Worm (Caenorhabditis elegans) whole organism, late embryonic: ENCODE results near the gene aff-1.

Experiments used
- C38D4.7 ChIP-seq: fragments of 200-800 bp; sonication (Bioruptor generic); optimal IDR thresholded peaks from 2 replicates; lab custom pipeline; 2018; ENCODE audit warnings: mild to moderate bottlenecking, missing genetic modification characterization, moderate library complexity, missing compliant biosample characterization
- F13H6.1 ChIP-seq: sonication (generic microtip); optimal IDR thresholded peaks from 2 replicates; lab custom pipeline; 2016; ENCODE audit warnings: missing genetic modification characterization, missing compliant biosample characterization
- K02D7.2 ChIP-seq: sonication (generic microtip); optimal IDR thresholded peaks from 2 replicates; lab custom pipeline; 2017; ENCODE audit warnings: mild to moderate bottlenecking, missing genetic modification characterization, missing compliant biosample characterization
- T23F11.4 ChIP-seq: fragments of 200-800 bp; sonication (Bioruptor generic); optimal IDR thresholded peaks from 2 replicates; lab custom pipeline; 2018; ENCODE audit warnings: mild to moderate bottlenecking, missing genetic modification characterization, missing compliant biosample characterization
- ahr-1 ChIP-seq: sonication (generic microtip); optimal IDR thresholded peaks from 2 replicates; lab custom pipeline; 2016; ENCODE audit warnings: missing genetic modification characterization, missing compliant biosample characterization
- ceh-14 ChIP-seq: sonication (generic microtip); optimal IDR thresholded peaks from 2 replicates; lab custom pipeline; 2016; ENCODE audit warnings: missing genotype, missing genetic modification characterization, missing compliant biosample characterization
- ceh-18 ChIP-seq: sonication (generic microtip); optimal IDR thresholded peaks from 2 replicates; lab custom pipeline; 2016; ENCODE audit warnings: missing genetic modification characterization, missing compliant biosample characterization
- ceh-19 ChIP-seq: fragments of 200-800 bp; sonication (Bioruptor generic); optimal IDR thresholded peaks from 2 replicates; lab custom pipeline; 2018; ENCODE audit warnings: mild to moderate bottlenecking, missing genetic modification characterization, missing compliant biosample characterization
- ceh-2 ChIP-seq: sonication (generic microtip); optimal IDR thresholded peaks from 2 replicates; lab custom pipeline; 2016; ENCODE audit warnings: missing genotype, missing genetic modification characterization, missing compliant biosample characterization
- ceh-22 ChIP-seq: sonication (generic microtip); optimal IDR thresholded peaks from 2 replicates; lab custom pipeline; 2017; ENCODE audit warnings: missing biosample characterization, missing genetic modification characterization
- ceh-31 ChIP-seq: sonication (generic microtip); optimal IDR thresholded peaks from 2 replicates; lab custom pipeline; 2016; ENCODE audit warnings: missing genetic modification characterization, missing compliant biosample characterization
- ceh-34 ChIP-seq: sonication (generic microtip); optimal IDR thresholded peaks from 2 replicates; lab custom pipeline; 2016; ENCODE audit warnings: mild to moderate bottlenecking, missing genetic modification characterization, missing compliant biosample characterization
- ceh-6 ChIP-seq: fragments of 200-800 bp; sonication (Bioruptor generic); optimal IDR thresholded peaks from 2 replicates; lab custom pipeline; 2018; ENCODE audit warnings: mild to moderate bottlenecking, missing genetic modification characterization, missing compliant biosample characterization
- dve-1 ChIP-seq: sonication (generic microtip); optimal IDR thresholded peaks from 2 replicates; lab custom pipeline; 2017; ENCODE audit warnings: antibody characterized with exemption, mild to moderate bottlenecking, missing genetic modification characterization, missing compliant biosample characterization
- elt-4 ChIP-seq: sonication (generic microtip); optimal IDR thresholded peaks from 2 replicates; lab custom pipeline; 2016; ENCODE audit warnings: missing genetic modification characterization, missing compliant biosample characterization
- ets-4 ChIP-seq: sonication (generic microtip); optimal IDR thresholded peaks from 2 replicates; lab custom pipeline; 2016; ENCODE audit warnings: missing genetic modification characterization, missing compliant biosample characterization
- eyg-1 ChIP-seq: sonication (generic microtip); optimal IDR thresholded peaks from 2 replicates; lab custom pipeline; 2016; ENCODE audit warnings: missing genotype, missing genetic modification characterization, missing compliant biosample characterization
- fax-1 ChIP-seq: sonication (generic microtip); optimal IDR thresholded peaks from 2 replicates; lab custom pipeline; 2016; ENCODE audit warnings: missing genotype, missing genetic modification characterization, missing compliant biosample characterization
- fkh-10 ChIP-seq: fragments of 150-350 bp; optimal IDR thresholded peaks from 2 replicates; lab custom pipeline; 2014; ENCODE audit warnings: missing biosample characterization, missing genetic modification reagents, missing genetic modification characterization
- hlh-30 ChIP-seq: sonication (generic microtip); optimal IDR thresholded peaks from 2 replicates; lab custom pipeline; 2017; ENCODE audit warnings: antibody characterized with exemption, missing genetic modification characterization, missing compliant biosample characterization; ENCODE audit not compliant: insufficient read depth
- lim-6 ChIP-seq: sonication (generic microtip); optimal IDR thresholded peaks from 2 replicates; lab custom pipeline; 2016; ENCODE audit warnings: missing genetic modification characterization, missing compliant biosample characterization
- lin-11 ChIP-seq: fragments of 200-800 bp; sonication (Bioruptor generic); optimal IDR thresholded peaks from 2 replicates; lab custom pipeline; 2018; ENCODE audit warnings: mild to moderate bottlenecking, missing genetic modification characterization, missing compliant biosample characterization
- mec-3 ChIP-seq: sonication (generic microtip); optimal IDR thresholded peaks from 2 replicates; lab custom pipeline; 2016; ENCODE audit warnings: borderline replicate concordance, missing genetic modification characterization, missing compliant biosample characterization
- nfya-1 ChIP-seq: sonication (generic microtip); optimal IDR thresholded peaks from 2 replicates; lab custom pipeline; 2017; ENCODE audit warnings: missing genetic modification characterization, mild to moderate bottlenecking, missing compliant biosample characterization, antibody characterized with exemption, moderate library complexity
- nhr-11 ChIP-seq: fragments of 150-350 bp; optimal IDR thresholded peaks from 2 replicates; lab custom pipeline; 2014; ENCODE audit warnings: missing biosample characterization, missing genetic modification characterization
- nhr-232 ChIP-seq: sonication (generic microtip); optimal IDR thresholded peaks from 2 replicates; lab custom pipeline; 2016; ENCODE audit warnings: missing genetic modification characterization, missing compliant biosample characterization
- pag-3 ChIP-seq: sonication (generic microtip); optimal IDR thresholded peaks from 2 replicates; lab custom pipeline; 2016; ENCODE audit warnings: missing compliant biosample characterization, missing genetic modification characterization, borderline replicate concordance
- pha-2 ChIP-seq: sonication (generic microtip); optimal IDR thresholded peaks from 2 replicates; lab custom pipeline; 2017; ENCODE audit warnings: mild to moderate bottlenecking, missing genetic modification characterization, missing compliant biosample characterization
- pha-4 ChIP-seq: fragments of 150-350 bp; optimal IDR thresholded peaks from 2 replicates; lab custom pipeline; 2018; ENCODE audit warnings: missing biosample characterization, missing genetic modification reagents, missing genetic modification characterization
- sdc-2 ChIP-seq: sonication (generic microtip); optimal IDR thresholded peaks from 2 replicates; lab custom pipeline; 2016; ENCODE audit warnings: missing genotype, missing genetic modification characterization, missing compliant biosample characterization
- sox-2 ChIP-seq: fragments of 200-800 bp; sonication (Bioruptor generic); IDR thresholded peaks from 2 replicates; pipeline ENCODE4 v1.3.6; 2022; ENCODE audit warnings: missing genetic modification reagents, missing genetic modification characterization, missing compliant biosample characterization
- tbx-2 ChIP-seq: sonication (generic microtip); optimal IDR thresholded peaks from 2 replicates; lab custom pipeline; 2016; ENCODE audit warnings: missing genetic modification characterization, missing compliant biosample characterization
- tbx-7 ChIP-seq: sonication (generic microtip); optimal IDR thresholded peaks from 2 replicates; lab custom pipeline; 2016; ENCODE audit warnings: missing genotype, missing genetic modification characterization, missing compliant biosample characterization
- unc-3 ChIP-seq, 2 experiments: fragments of 200-800 bp in 1 of 2; sonication (Bioruptor generic) in 1 of 2; sonication (generic microtip) in 1 of 2; conservative IDR thresholded peaks in 1 of 2; optimal IDR thresholded peaks in 1 of 2; 2 replicates each; pipeline versions ENCODE4 v1.3.6 to Lab custom; 2016 to 2022; ENCODE audit warnings: missing compliant biosample characterization in 2 of 2, missing genetic modification characterization in 2 of 2, missing genetic modification reagents in 1 of 2
- unc-42 ChIP-seq: sonication (generic microtip); optimal IDR thresholded peaks from 2 replicates; lab custom pipeline; 2016; ENCODE audit warnings: missing genotype, missing genetic modification characterization, missing compliant biosample characterization
- unc-55 ChIP-seq: sonication (generic microtip); optimal IDR thresholded peaks from 2 replicates; lab custom pipeline; 2017; ENCODE audit warnings: missing biosample characterization, missing genetic modification reagents, missing genetic modification characterization
- zip-5 ChIP-seq: sonication (generic microtip); optimal IDR thresholded peaks from 2 replicates; lab custom pipeline; 2016; ENCODE audit warnings: missing genetic modification characterization, missing compliant biosample characterization
- ztf-16 ChIP-seq: sonication (generic microtip); optimal IDR thresholded peaks from 2 replicates; lab custom pipeline; 2017; ENCODE audit warnings: missing genetic modification characterization, missing compliant biosample characterization

Gene aff-1

ce11 chrII:6840663-6841062 lies 22.9 kb downstream of the aff-1 start:
- no peak for TF ChIP-seq pag-3 (tag; lab: Kevin White, UChicago)
- TF ChIP-seq eyg-1 (tag; lab: Kevin White, UChicago), result no peak
- TF ChIP-seq F13H6.1, result no peak
- no peak for TF ChIP-seq ztf-16 (tag; lab: Kevin White, UChicago)
- no peak for TF ChIP-seq unc-55 (GFP tag; lab: Kevin White, UChicago)
- TF ChIP-seq lin-11, result no peak
- TF ChIP-seq ceh-31 (tag; lab: Kevin White, UChicago), result no peak
- no peak for TF ChIP-seq fkh-10 (GFP tag; lab: Kevin White, UChicago)
- no peak for TF ChIP-seq K02D7.2 (tag; lab: Kevin White, UChicago)

DNA sequence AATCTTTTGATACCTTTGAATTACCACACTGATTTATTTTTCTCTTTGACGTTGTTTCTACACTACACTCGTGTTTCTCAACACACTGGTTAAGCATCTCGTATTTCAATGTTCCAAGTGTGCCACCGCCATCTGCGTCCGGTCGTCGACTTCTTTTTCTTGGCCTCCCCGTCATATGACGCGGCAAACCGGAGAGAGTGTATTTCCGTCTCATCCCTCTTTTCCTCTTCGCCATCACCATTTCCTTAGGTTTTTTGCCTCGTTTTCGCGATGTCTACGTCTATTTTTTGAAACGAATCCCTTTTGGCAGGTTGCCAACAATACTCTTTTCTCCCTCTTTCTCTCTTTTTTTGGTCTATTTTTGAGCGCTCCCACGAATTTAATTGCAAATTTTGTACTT lies 24.6 kb downstream of the aff-1 start:
- TF ChIP-seq ceh-18 (tag; lab: Kevin White, UChicago) (peak; percentile 30), lim-6 (tag; lab: Kevin White, UChicago) (no peak), C38D4.7 (GFP tag; lab: Kevin White, UChicago) (no peak), ceh-14 (tag; lab: Kevin White, UChicago) (no peak), nhr-11 (tag; lab: Kevin White, UChicago) (no peak), tbx-2 (tag; lab: Kevin White, UChicago) (peak; percentile 46), nhr-232 (tag; lab: Kevin White, UChicago) (no peak), ets-4 (tag; lab: Kevin White, UChicago) (no peak), T23F11.4 (GFP tag; lab: Kevin White, UChicago) (no peak), lin-11 (no peak), eyg-1 (tag; lab: Kevin White, UChicago) (peak; percentile 20), ceh-34 (peak; percentile 96), fkh-10 (GFP tag; lab: Kevin White, UChicago) (no peak), pha-4 (tag; lab: Kevin White, UChicago) (no peak), ceh-22 (tag; lab: Kevin White, UChicago) (no peak), pha-2 (tag; lab: Kevin White, UChicago) (no peak), ceh-6 (GFP tag; lab: Kevin White, UChicago) (no peak), ahr-1 (tag; lab: Kevin White, UChicago) (no peak), tbx-7 (tag; lab: Kevin White, UChicago) (no peak), hlh-30 (tag; lab: Kevin White, UChicago) (peak; percentile 75), zip-5 (no peak), K02D7.2 (tag; lab: Kevin White, UChicago) (no peak), ceh-19 (no peak), nfya-1 (peak; percentile 29), dve-1 (no peak), ztf-16 (tag; lab: Kevin White, UChicago) (no peak), fax-1 (no peak), unc-3 (GFP tag; conservative IDR thresholded peaks at IDR 0.05; lab: Robert Waterston, UW) (no peak), unc-3 (tag; optimal IDR thresholded peaks at IDR 0.05; lab: Kevin White, UChicago) (no peak)

ce11 chrII:6838270-6838878 lies 25.2 kb downstream of the aff-1 start:
- peak; percentile 83 for TF ChIP-seq unc-55 (GFP tag; lab: Kevin White, UChicago)
- TF ChIP-seq mec-3 (tag; lab: Kevin White, UChicago), result no peak
- TF ChIP-seq sox-2 (GFP tag; lab: Robert Waterston, UW), result peak; percentile 21; the same call in 1 of the 2 replicates
- TF ChIP-seq unc-42, result peak; percentile 97
- TF ChIP-seq ceh-31 (tag; lab: Kevin White, UChicago), result peak; percentile 53
- TF ChIP-seq tbx-2 (tag; lab: Kevin White, UChicago), result peak; percentile 5
- peak; percentile 0 for TF ChIP-seq ceh-19
- no peak for TF ChIP-seq ceh-2 (tag; lab: Kevin White, UChicago)
- peak; percentile 61 for TF ChIP-seq ceh-14 (tag; lab: Kevin White, UChicago)
- peak; percentile 18 for TF ChIP-seq lim-6 (tag; lab: Kevin White, UChicago)
- peak; percentile 84 for TF ChIP-seq unc-3 (GFP tag; conservative IDR thresholded peaks at IDR 0.05; lab: Robert Waterston, UW)
- TF ChIP-seq unc-3 (tag; optimal IDR thresholded peaks at IDR 0.05; lab: Kevin White, UChicago), result peak; percentile 96
- no peak for TF ChIP-seq elt-4
- no peak for TF ChIP-seq sdc-2
